Fruit fly (Drosophila melanogaster): ENCODE measurements around the gene CG42521.

- no peak for TF ChIP-seq CG8478 (optimal IDR thresholded peaks at IDR 0.05)
- no peak for TF ChIP-seq CTCF (optimal IDR thresholded peaks at IDR 0.05)
Observed at dm6 chr3L:10651271-10651670, 27.9 kb upstream of the CG42521 start.
